Worm (Caenorhabditis elegans) whole organism, young adult: Measurements from ENCODE around the gene C08B6.6.

ENCODE experiments used
- F37B4.10 ChIP-seq: fragments of 200-800 bp; sonication (Bioruptor generic); IDR thresholded peaks from 2 replicates; pipeline ENCODE4 v1.3.6; 2022; ENCODE audit warnings: missing genetic modification characterization, missing compliant biosample characterization
- ZK185.1 ChIP-seq: sonication (generic microtip); optimal IDR thresholded peaks from 2 replicates; lab custom pipeline; 2016; ENCODE audit warnings: mild to moderate bottlenecking, missing genetic modification characterization, missing compliant biosample characterization; ENCODE audit not compliant: poor library complexity, severe bottlenecking
- bed-2 ChIP-seq: fragments of 200-800 bp; sonication (Bioruptor generic); IDR thresholded peaks from 2 replicates; pipeline ENCODE4 v1.3.6; 2022; ENCODE audit warnings: missing genetic modification reagents, missing genetic modification characterization, missing compliant biosample characterization
- lin-35 ChIP-seq, 3 experiments: fragments of 150-350 bp in 2 of 3; sonication (generic microtip) in 1 of 3; optimal IDR thresholded peaks; 2 replicates each; lab custom pipeline; 2014 to 2018; ENCODE audit warnings: missing biosample characterization in 3 of 3, missing genetic modification characterization in 3 of 3, missing genetic modification reagents in 3 of 3
- lsy-27 ChIP-seq: sonication (generic microtip); optimal IDR thresholded peaks from 2 replicates; lab custom pipeline; 2017; ENCODE audit warnings: missing genetic modification characterization, mild to moderate bottlenecking, missing compliant biosample characterization, antibody characterized with exemption, missing genotype, borderline replicate concordance; ENCODE audit not compliant: insufficient read depth
- nfya-1 ChIP-seq: sonication (generic microtip); optimal IDR thresholded peaks from 2 replicates; lab custom pipeline; 2017; ENCODE audit warnings: antibody characterized with exemption, missing compliant biosample characterization, missing genetic modification characterization, borderline replicate concordance; ENCODE audit not compliant: insufficient read depth
- snpc-1.1 ChIP-seq: sonication (generic microtip); optimal IDR thresholded peaks from 2 replicates; lab custom pipeline; 2017; ENCODE audit warnings: missing genetic modification characterization, mild to moderate bottlenecking, missing compliant biosample characterization, antibody characterized with exemption, moderate library complexity, missing genotype, missing genetic modification reagents; ENCODE audit not compliant: insufficient read depth
- unc-62 ChIP-seq: fragments of 150-350 bp; optimal IDR thresholded peaks from 2 replicates; lab custom pipeline; 2014; ENCODE audit warnings: missing biosample characterization, missing genetic modification reagents, missing genetic modification characterization

DNA sequence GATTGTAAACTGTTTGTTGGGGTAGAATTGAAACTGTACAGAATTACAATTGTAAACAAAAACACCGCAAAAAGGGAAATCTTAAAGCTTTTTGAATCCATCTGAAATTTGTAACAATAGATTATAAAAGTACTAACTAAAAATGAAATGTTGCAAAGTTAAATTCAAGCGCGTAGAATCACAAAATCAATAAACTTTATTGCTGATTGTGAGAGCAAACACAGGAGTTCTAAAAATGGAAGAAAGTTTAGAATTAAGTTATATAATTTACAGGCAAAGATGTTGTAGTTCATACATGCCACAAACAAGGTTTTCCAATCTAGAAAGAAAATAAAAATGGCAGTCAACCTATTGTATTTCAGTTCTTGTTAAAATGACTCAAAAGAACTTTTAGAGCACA, 11.2 kb upstream of the C08B6.6 start, which contains the start of gene C08B6.3:
- TF ChIP-seq ZK185.1 (tag; lab: Kevin White, UChicago): no peak
- TF ChIP-seq nfya-1: no peak
- no peak for TF ChIP-seq snpc-1.1 (tag; lab: Kevin White, UChicago)
- TF ChIP-seq bed-2 (GFP tag; lab: Robert Waterston, UW): no peak
- TF ChIP-seq lin-35 (GFP tag; optimal IDR thresholded peaks at IDR 0.05; lab: Kevin White, UChicago): no peak
- no peak for TF ChIP-seq unc-62 (GFP tag; lab: Kevin White, UChicago)
- no peak for TF ChIP-seq F37B4.10
- TF ChIP-seq lsy-27 (tag; lab: Kevin White, UChicago): no peak
